Worm (Caenorhabditis elegans) whole organism, mixed stage, embryonic: ENCODE data around the gene Y43F8B.18.

Source experiments
- elt-1 ChIP-seq: sonication (generic microtip); optimal IDR thresholded peaks from 2 replicates; lab custom pipeline; 2017; ENCODE audit warnings: missing genetic modification characterization, mild to moderate bottlenecking, missing compliant biosample characterization, antibody characterized with exemption, moderate library complexity, borderline replicate concordance; ENCODE audit not compliant: insufficient read depth
- snpc-4 ChIP-seq: fragments of 150-350 bp; optimal IDR thresholded peaks from 2 replicates; lab custom pipeline; 2014; ENCODE audit warnings: missing biosample characterization, missing genetic modification characterization

DNA sequence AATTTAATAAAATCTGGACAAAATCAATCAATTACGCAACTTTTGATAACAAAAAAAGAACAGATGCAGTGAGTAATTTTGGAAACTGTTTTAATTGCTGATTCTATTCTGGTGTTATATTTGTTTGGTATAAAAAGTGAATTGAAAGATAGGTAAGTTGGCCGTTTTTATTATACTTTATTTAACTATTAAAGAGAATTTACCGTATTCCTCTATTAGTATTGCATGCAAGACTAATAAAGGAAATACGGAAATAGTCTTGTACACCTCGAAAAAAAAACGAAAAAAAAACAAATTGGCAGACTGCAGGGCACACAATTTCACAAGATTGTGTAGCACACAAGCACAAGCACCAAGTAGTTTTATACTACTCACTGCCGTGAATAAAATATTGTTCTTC is 23.2 kb upstream of the Y43F8B.18 start, which contains the start of gene Y43F8B.25:
- TF ChIP-seq elt-1 (no peak), snpc-4 (tag; lab: Kevin White, UChicago) (no peak)
